Worm (Caenorhabditis elegans) whole organism, early embryonic: Measurements from ENCODE around the gene frl-1.

Experiments
- B0310.2 ChIP-seq: sonication (generic microtip); optimal IDR thresholded peaks from 2 replicates; lab custom pipeline; 2016; ENCODE audit warnings: mild to moderate bottlenecking, missing genetic modification characterization, missing compliant biosample characterization
- F13C5.2 ChIP-seq: sonication (generic microtip); optimal IDR thresholded peaks from 2 replicates; lab custom pipeline; 2017; ENCODE audit warnings: mild to moderate bottlenecking, missing genetic modification characterization, inconsistent platforms, missing compliant biosample characterization
- aly-1 ChIP-seq: sonication (generic microtip); optimal IDR thresholded peaks from 2 replicates; lab custom pipeline; 2016; ENCODE audit warnings: missing genetic modification characterization, missing compliant biosample characterization
- ama-1 ChIP-seq: fragments of 150-350 bp; optimal IDR thresholded peaks from 2 replicates; lab custom pipeline; 2014
- ceh-13 ChIP-seq: fragments of 200-800 bp; sonication (Bioruptor generic); optimal IDR thresholded peaks from 2 replicates; lab custom pipeline; 2018; ENCODE audit warnings: mild to moderate bottlenecking, missing genetic modification characterization, missing compliant biosample characterization
- ceh-36 ChIP-seq: sonication (generic microtip); optimal IDR thresholded peaks from 2 replicates; lab custom pipeline; 2016; ENCODE audit warnings: missing genetic modification characterization, inconsistent platforms, missing compliant biosample characterization
- ets-7 ChIP-seq: sonication (generic microtip); optimal IDR thresholded peaks from 2 replicates; lab custom pipeline; 2016; ENCODE audit warnings: missing genotype, missing genetic modification characterization, missing compliant biosample characterization
- flt-1 ChIP-seq: fragments of 200-800 bp; sonication (Bioruptor generic); IDR thresholded peaks from 2 replicates; pipeline ENCODE4 v1.3.6; 2022; ENCODE audit warnings: missing genetic modification characterization, missing compliant biosample characterization
- hmbx-1 ChIP-seq: sonication (generic microtip); optimal IDR thresholded peaks from 2 replicates; lab custom pipeline; 2016; ENCODE audit warnings: mild to moderate bottlenecking, missing genetic modification characterization, missing compliant biosample characterization
- hmg-4 ChIP-seq: fragments of 200-800 bp; sonication (Bioruptor generic); optimal IDR thresholded peaks from 2 replicates; lab custom pipeline; 2018; ENCODE audit warnings: mild to moderate bottlenecking, missing genetic modification characterization, missing compliant biosample characterization
- hnd-1 ChIP-seq: sonication (generic microtip); optimal IDR thresholded peaks from 2 replicates; lab custom pipeline; 2016; ENCODE audit warnings: missing genetic modification characterization, missing compliant biosample characterization
- pes-1 ChIP-seq: fragments of 200-800 bp; sonication (Bioruptor generic); IDR thresholded peaks from 2 replicates; pipeline ENCODE4 v1.3.6; 2022; ENCODE audit warnings: missing genetic modification reagents, missing genetic modification characterization, missing compliant biosample characterization
- scrt-1 ChIP-seq: fragments of 200-800 bp; sonication (Bioruptor generic); IDR thresholded peaks from 2 replicates; pipeline ENCODE4 v1.3.6; 2022; ENCODE audit warnings: missing genetic modification characterization, missing compliant biosample characterization
- sea-1 ChIP-seq: fragments of 200-800 bp; sonication (Bioruptor generic); conservative IDR thresholded peaks from 2 replicates; pipeline ENCODE4 v1.3.6; 2022; ENCODE audit warnings: missing genetic modification characterization, missing compliant biosample characterization
- tbx-11 ChIP-seq: fragments of 200-800 bp; sonication (Bioruptor generic); IDR thresholded peaks from 2 replicates; pipeline ENCODE4 v1.3.6; 2022; ENCODE audit warnings: missing genetic modification characterization, missing compliant biosample characterization
- tbx-37 ChIP-seq: fragments of 200-800 bp; sonication (Bioruptor generic); conservative IDR thresholded peaks from 2 replicates; pipeline ENCODE4 v1.3.6; 2022; ENCODE audit warnings: missing genetic modification reagents, missing genetic modification characterization, missing compliant biosample characterization
- tra-4 ChIP-seq: sonication (generic microtip); optimal IDR thresholded peaks from 2 replicates; lab custom pipeline; 2017; ENCODE audit warnings: missing genetic modification characterization, missing compliant biosample characterization

Gene frl-1

DNA sequence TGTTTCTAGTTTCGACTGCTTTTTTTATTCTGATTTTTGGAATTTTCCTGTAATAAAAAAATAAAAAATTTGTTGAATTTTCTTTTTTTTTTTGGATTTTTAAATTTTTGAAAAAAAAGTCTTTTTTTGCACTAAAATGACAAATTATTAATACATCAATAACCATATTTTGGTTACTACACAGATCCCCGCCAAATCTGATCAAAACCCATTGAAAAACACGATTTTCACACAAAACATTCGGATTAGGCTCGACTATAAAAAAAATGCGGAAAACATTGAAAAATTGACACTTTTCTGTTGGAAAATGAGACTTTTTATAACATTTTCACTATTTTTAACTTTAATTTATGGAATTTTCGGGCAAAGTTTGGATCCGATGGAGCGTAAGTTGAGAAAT lies 13.7 kb upstream of the frl-1 start, which contains the start of gene Y48G9A.7:
Gene Y48G9A.7 (plus strand): TSS at position 301 of the 400 bp plus-strand sequence.
- TF ChIP-seq flt-1 (no peak), tbx-11 (GFP tag; lab: Robert Waterston, UW) (no peak), pes-1 (GFP tag; lab: Robert Waterston, UW) (no peak), hmbx-1 (tag; lab: Kevin White, UChicago) (no peak)

ce11 chrIII:2111376-2111775 lies 12.6 kb upstream of the frl-1 start:
- TF ChIP-seq B0310.2 (tag; lab: Kevin White, UChicago), result no peak
- no peak for TF ChIP-seq scrt-1
- TF ChIP-seq flt-1, result no peak
- no peak for TF ChIP-seq hmg-4 (GFP tag; lab: Kevin White, UChicago)
- no peak for TF ChIP-seq pes-1 (GFP tag; lab: Robert Waterston, UW)
- TF ChIP-seq tbx-37 (GFP tag; lab: Robert Waterston, UW), result no peak

ce11 chrIII:2112009-2112408 lies 11.9 kb upstream of the frl-1 start:
- no peak for TF ChIP-seq B0310.2 (tag; lab: Kevin White, UChicago)

DNA sequence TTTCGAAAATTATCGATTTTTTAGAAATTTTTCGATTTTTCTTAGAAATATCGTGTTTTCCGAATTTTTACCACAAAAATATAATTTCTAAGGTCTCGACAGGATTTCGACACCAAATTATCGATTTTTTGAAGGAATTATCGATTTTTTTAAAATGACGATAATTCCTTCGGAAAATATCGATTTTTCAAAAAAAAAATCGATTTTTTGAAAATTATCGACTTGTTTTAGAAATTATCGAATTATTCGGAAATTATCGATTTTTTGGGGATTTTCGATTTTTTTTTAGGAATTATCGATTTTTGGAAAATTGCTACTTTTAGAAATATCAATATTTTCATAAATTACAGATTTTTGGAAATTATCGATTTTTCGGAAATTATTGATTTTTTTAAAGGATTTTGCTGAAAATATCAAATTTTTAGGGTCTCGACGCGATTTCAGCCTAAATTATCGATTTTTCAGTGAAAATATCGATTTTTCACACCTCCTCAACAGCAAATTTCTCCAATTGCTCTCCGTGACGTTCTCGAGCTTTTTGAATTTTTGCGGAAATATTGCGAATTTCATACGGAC lies 11.2 kb upstream of the frl-1 start:
- no peak for TF ChIP-seq ceh-36 (tag; lab: Kevin White, UChicago)
- TF ChIP-seq aly-1, result no peak
- no peak for TF ChIP-seq sea-1 (GFP tag; lab: Robert Waterston, UW)
- no peak for TF ChIP-seq ceh-13
- TF ChIP-seq F13C5.2 (tag; lab: Kevin White, UChicago), result no peak
- no peak for TF ChIP-seq hnd-1 (tag; lab: Kevin White, UChicago)
- no peak for TF ChIP-seq scrt-1
- no peak for TF ChIP-seq B0310.2 (tag; lab: Kevin White, UChicago)
- TF ChIP-seq tbx-11 (GFP tag; lab: Robert Waterston, UW), result no peak
- TF ChIP-seq ama-1 (lab: Kevin White, UChicago), result no peak

DNA sequence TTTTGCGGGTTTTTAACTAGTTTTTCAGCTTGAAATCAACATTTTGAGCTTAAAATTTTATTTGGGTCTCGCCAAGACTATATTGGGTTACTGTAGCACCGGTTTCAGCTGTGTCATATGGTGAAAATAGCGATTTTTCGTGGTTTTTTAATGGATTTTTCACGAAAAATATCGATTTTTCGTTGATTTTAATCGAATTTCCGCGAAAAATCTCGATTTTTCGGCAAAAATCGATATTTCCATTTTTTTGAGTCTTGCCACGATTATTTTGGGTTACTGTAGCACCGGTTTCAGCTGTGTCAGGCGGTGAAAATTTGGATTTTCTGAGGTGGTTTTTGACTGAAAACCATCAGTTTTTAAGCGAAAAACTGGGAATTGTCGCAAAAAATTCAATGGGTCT lies 8.6 kb upstream of the frl-1 start:
- TF ChIP-seq aly-1 (no peak), hmg-4 (GFP tag; lab: Kevin White, UChicago) (no peak), hnd-1 (tag; lab: Kevin White, UChicago) (no peak), tbx-11 (GFP tag; lab: Robert Waterston, UW) (no peak), hmbx-1 (tag; lab: Kevin White, UChicago) (no peak)

- TF ChIP-seq scrt-1 (no peak), flt-1 (no peak), hnd-1 (tag; lab: Kevin White, UChicago) (no peak), hmbx-1 (tag; lab: Kevin White, UChicago) (no peak), hmg-4 (GFP tag; lab: Kevin White, UChicago) (no peak), ets-7 (tag; lab: Kevin White, UChicago) (no peak), ceh-13 (no peak), ceh-36 (tag; lab: Kevin White, UChicago) (no peak), tbx-37 (GFP tag; lab: Robert Waterston, UW) (no peak), aly-1 (no peak), ama-1 (lab: Kevin White, UChicago) (no peak), B0310.2 (tag; lab: Kevin White, UChicago) (no peak), tbx-11 (GFP tag; lab: Robert Waterston, UW) (no peak), F13C5.2 (tag; lab: Kevin White, UChicago) (no peak)
Measured at ce11 chrIII:2116797-2117196, 7.1 kb upstream of the frl-1 start, which contains the start of gene Y48G9A.11. Y48G9A.11 (minus strand) TSS chrIII:2116897.

DNA sequence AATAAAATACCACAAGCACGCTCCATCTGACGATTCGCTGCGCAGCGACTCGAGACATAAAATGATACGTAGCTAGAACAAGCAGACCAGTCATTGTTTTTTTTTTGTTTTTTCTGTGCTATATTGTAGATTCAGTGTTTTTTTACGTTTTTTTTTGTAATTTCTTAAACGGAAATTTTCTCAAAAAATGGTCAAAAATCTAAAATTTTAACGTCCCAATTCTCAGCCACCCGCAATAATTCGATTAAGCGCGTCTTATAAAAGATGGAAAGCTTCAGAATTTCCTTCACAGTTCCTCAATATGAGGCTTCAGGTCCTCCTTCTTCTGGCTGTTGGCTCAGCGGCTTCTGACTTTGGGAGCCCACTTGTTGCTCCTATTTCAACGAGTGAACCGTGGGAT lies 6.4 kb upstream of the frl-1 start, which contains the start of gene Y48G9A.6:
Gene Y48G9A.6 (plus strand): TSS at position 301 of the 400 bp plus-strand sequence.
- TF ChIP-seq tra-4 (tag; lab: Kevin White, UChicago) (no peak), tbx-37 (GFP tag; lab: Robert Waterston, UW) (no peak), tbx-11 (GFP tag; lab: Robert Waterston, UW) (no peak), hmg-4 (GFP tag; lab: Kevin White, UChicago) (no peak), aly-1 (no peak), sea-1 (GFP tag; lab: Robert Waterston, UW) (no peak), ama-1 (lab: Kevin White, UChicago) (no peak), B0310.2 (tag; lab: Kevin White, UChicago) (no peak), F13C5.2 (tag; lab: Kevin White, UChicago) (no peak), pes-1 (GFP tag; lab: Robert Waterston, UW) (no peak), ceh-13 (no peak), hmbx-1 (tag; lab: Kevin White, UChicago) (no peak), ceh-36 (tag; lab: Kevin White, UChicago) (no peak)

DNA sequence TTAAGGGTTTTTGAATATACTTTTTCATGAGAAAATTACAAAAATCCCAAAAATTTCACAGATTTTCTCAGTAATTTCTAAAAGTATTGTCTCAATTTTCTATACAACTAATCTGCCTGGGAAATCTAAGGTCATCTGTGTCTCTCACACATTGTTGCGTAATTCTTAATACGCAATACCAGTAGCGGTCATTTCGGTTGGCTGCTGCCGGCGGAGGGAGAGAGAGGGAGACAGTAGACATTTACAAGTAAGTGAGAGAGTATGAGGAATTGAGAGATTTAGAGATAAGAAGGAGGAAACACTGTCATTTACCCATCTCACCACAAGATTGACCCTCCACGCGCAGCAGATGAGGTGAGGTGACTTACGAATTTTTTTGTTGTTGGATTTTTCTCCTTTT lies 2.0 kb downstream of the frl-1 start:
- TF ChIP-seq tra-4 (tag; lab: Kevin White, UChicago), result no peak
- TF ChIP-seq ceh-36 (tag; lab: Kevin White, UChicago), result peak; percentile 14

- TF ChIP-seq hmg-4 (GFP tag; lab: Kevin White, UChicago) (no peak), aly-1 (no peak), flt-1 (no peak), sea-1 (GFP tag; lab: Robert Waterston, UW) (no peak), tbx-37 (GFP tag; lab: Robert Waterston, UW) (no peak), ceh-36 (tag; lab: Kevin White, UChicago) (no peak), hnd-1 (tag; lab: Kevin White, UChicago) (no peak), hmbx-1 (tag; lab: Kevin White, UChicago) (no peak), pes-1 (GFP tag; lab: Robert Waterston, UW) (no peak)
Measured at ce11 chrIII:2129377-2129776, 5.4 kb downstream of the frl-1 start.
